Fruit fly (Drosophila melanogaster) whole organism, wandering third instar larva: ENCODE results near the gene SLIRP2.

Source experiments
- Abd-B ChIP-seq: fragments of >200 bp; optimal IDR thresholded peaks from 2 replicates; lab custom pipeline; 2017; ENCODE audit warnings: missing biosample characterization, missing genetic modification characterization
- CG32264 ChIP-seq: fragments of 200-800 bp; sonication (Bioruptor generic); optimal IDR thresholded peaks from 2 replicates; lab custom pipeline; 2016; ENCODE audit warnings: missing biosample characterization, missing genetic modification characterization
- CG9705 ChIP-seq: fragments of 200-800 bp; sonication (Bioruptor generic); optimal IDR thresholded peaks from 2 replicates; lab custom pipeline; 2018; ENCODE audit warnings: missing biosample characterization, mild to moderate bottlenecking, missing genetic modification characterization
- GATAd ChIP-seq: sonication (Bioruptor generic); optimal IDR thresholded peaks from 2 replicates; lab custom pipeline; 2016; ENCODE audit warnings: missing biosample characterization, missing genetic modification characterization
- HLH106 ChIP-seq: fragments of 200-800 bp; optimal IDR thresholded peaks from 3 replicates; lab custom pipeline; 2019; ENCODE audit warnings: missing biosample characterization, mild to moderate bottlenecking, missing genetic modification characterization, moderate library complexity
- Hnf4 ChIP-seq: fragments of 200-800 bp; sonication (Bioruptor generic); optimal IDR thresholded peaks from 2 replicates; lab custom pipeline; 2016; ENCODE audit warnings: missing biosample characterization, mild to moderate bottlenecking, missing genetic modification characterization
- Hr78 ChIP-seq: fragments of >200 bp; optimal IDR thresholded peaks from 2 replicates; lab custom pipeline; 2017; ENCODE audit warnings: missing biosample characterization, missing genetic modification characterization
- Jra ChIP-seq: sonication (Bioruptor generic); optimal IDR thresholded peaks from 2 replicates; lab custom pipeline; 2016; ENCODE audit warnings: missing biosample characterization, missing genetic modification characterization
- N ChIP-seq: fragments of >200 bp; optimal IDR thresholded peaks from 2 replicates; lab custom pipeline; 2018; ENCODE audit warnings: missing biosample characterization, missing external identifiers, missing genetic modification characterization
- OdsH ChIP-seq: fragments of 200-800 bp; sonication (Bioruptor generic); optimal IDR thresholded peaks from 2 replicates; lab custom pipeline; 2016; ENCODE audit warnings: missing biosample characterization, mild to moderate bottlenecking, missing genetic modification characterization
- Vsx2 ChIP-seq: fragments of 200-300, 225-300 bp; sonication (Bioruptor generic); optimal IDR thresholded peaks from 2 replicates; lab custom pipeline; 2018; ENCODE audit warnings: missing biosample characterization, missing genetic modification characterization; ENCODE audit not compliant: partially characterized antibody
- br ChIP-seq: fragments of 200-800 bp; sonication (Bioruptor generic); optimal IDR thresholded peaks from 2 replicates; lab custom pipeline; 2016; ENCODE audit warnings: missing biosample characterization, missing genetic modification characterization
- brk ChIP-seq: fragments of 200-800 bp; sonication (Bioruptor generic); optimal IDR thresholded peaks from 2 replicates; lab custom pipeline; 2016; ENCODE audit warnings: missing biosample characterization, mild to moderate bottlenecking, missing genetic modification characterization
- dmrt93B ChIP-seq: fragments of 200-800 bp; sonication (Bioruptor generic); optimal IDR thresholded peaks from 2 replicates; lab custom pipeline; 2018; ENCODE audit warnings: missing biosample characterization, mild to moderate bottlenecking, missing genetic modification characterization
- dsf ChIP-seq: sonication (Bioruptor generic); optimal IDR thresholded peaks from 2 replicates; lab custom pipeline; 2016; ENCODE audit warnings: missing biosample characterization, missing genetic modification characterization, borderline replicate concordance
- foxo ChIP-seq, 2 experiments: fragments of 200-800 bp; sonication (Bioruptor generic); optimal IDR thresholded peaks; 2 replicates in 1 of 2; 3 replicates in 1 of 2; lab custom pipeline; 2016 to 2017; ENCODE audit warnings: missing biosample characterization in 2 of 2, missing genetic modification characterization in 2 of 2
- jim ChIP-seq: fragments of 175-275, 200-325 bp; sonication (Bioruptor generic); optimal IDR thresholded peaks from 2 replicates; lab custom pipeline; 2016; ENCODE audit warnings: missing biosample characterization, mild to moderate bottlenecking, missing genetic modification characterization
- pan ChIP-seq: fragments of >200 bp; optimal IDR thresholded peaks from 2 replicates; lab custom pipeline; 2017
- psq ChIP-seq: fragments of 200-800 bp; sonication (Bioruptor generic); optimal IDR thresholded peaks from 3 replicates; lab custom pipeline; 2017; ENCODE audit warnings: missing biosample characterization, mild to moderate bottlenecking, missing genetic modification characterization, moderate library complexity
- rgr ChIP-seq: fragments of 200-800 bp; sonication (Bioruptor generic); optimal IDR thresholded peaks from 3 replicates; lab custom pipeline; 2016; ENCODE audit warnings: missing biosample characterization, mild to moderate bottlenecking, missing genetic modification characterization
- sage ChIP-seq: fragments of 200-800 bp; sonication (Bioruptor generic); optimal IDR thresholded peaks from 2 replicates; lab custom pipeline; 2016; ENCODE audit warnings: missing biosample characterization, mild to moderate bottlenecking, missing genetic modification characterization
- tai ChIP-seq: sonication (Bioruptor generic); optimal IDR thresholded peaks from 2 replicates; lab custom pipeline; 2016; ENCODE audit warnings: missing biosample characterization, missing genetic modification characterization
- woc ChIP-seq: sonication (Bioruptor generic); optimal IDR thresholded peaks from 2 replicates; lab custom pipeline; 2016; ENCODE audit warnings: missing biosample characterization, mild to moderate bottlenecking, missing genetic modification characterization

Gene SLIRP2

DNA sequence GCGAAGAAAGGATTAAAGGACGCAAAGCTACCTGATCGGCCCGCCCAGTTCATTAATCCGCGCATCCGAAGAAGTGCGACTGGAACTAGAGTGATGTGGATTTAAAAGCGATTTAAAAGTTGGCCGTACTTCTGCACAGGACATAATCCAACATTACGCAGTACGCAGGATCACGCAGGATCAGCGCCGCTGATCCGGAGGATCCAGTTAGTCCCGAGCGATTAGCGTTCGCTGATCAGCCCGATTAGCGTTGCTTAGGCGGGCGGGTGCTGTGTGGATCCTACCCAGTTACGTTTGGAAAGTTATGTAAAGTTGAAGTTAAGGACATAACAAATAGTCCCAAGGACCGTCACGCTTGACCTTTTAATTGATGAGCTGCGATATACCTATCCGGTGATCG is 48.3 kb downstream of the SLIRP2 start:
- TF ChIP-seq N (GFP tag; lab: Kevin White, UChicago), result no peak
- TF ChIP-seq CG32264 (GFP tag; lab: Kevin White, UChicago), result no peak
- TF ChIP-seq Jra (GFP tag; lab: Kevin White, UChicago), result no peak
- no peak for TF ChIP-seq dsf (GFP tag; lab: Kevin White, UChicago)
- TF ChIP-seq woc, result no peak
- no peak for TF ChIP-seq rgr
- TF ChIP-seq Hnf4 (GFP tag; lab: Kevin White, UChicago), result no peak
- TF ChIP-seq sage (GFP tag; lab: Kevin White, UChicago), result no peak
- TF ChIP-seq dmrt93B, result no peak
- TF ChIP-seq psq (GFP tag; lab: Kevin White, UChicago), result no peak
- no peak for TF ChIP-seq br (GFP tag; lab: Kevin White, UChicago)
- no peak for TF ChIP-seq Abd-B (GFP tag; lab: Kevin White, UChicago)
- TF ChIP-seq tai (GFP tag; lab: Kevin White, UChicago), result no peak
- TF ChIP-seq HLH106 (tag; lab: Kevin White, UChicago), result no peak
- TF ChIP-seq foxo (GFP tag; optimal IDR thresholded peaks at IDR 0.05; lab: Kevin White, UChicago), result no peak
- no peak for TF ChIP-seq Hr78 (GFP tag; lab: Kevin White, UChicago)

DNA sequence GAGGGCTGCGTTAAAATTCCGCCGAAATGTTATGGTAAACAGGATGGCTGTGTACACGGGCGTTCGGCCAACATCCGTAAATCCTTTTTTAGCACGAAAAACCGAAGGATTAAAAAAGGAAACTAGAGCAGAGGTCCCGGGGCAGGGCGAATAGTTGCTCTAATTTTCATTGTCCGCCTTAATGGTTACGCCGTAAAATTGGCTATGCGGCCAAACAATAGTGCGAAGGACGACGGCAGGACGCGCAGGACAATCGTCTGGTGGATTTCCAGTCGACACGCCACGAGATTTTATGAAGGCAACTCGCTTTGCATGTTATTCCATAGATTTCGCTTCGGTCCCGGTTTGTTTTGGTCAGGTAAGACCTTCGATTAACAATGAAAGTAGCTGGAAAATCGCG is 49.8 kb downstream of the SLIRP2 start:
- no peak for TF ChIP-seq CG32264 (GFP tag; lab: Kevin White, UChicago)
- TF ChIP-seq psq (GFP tag; lab: Kevin White, UChicago), result no peak
- no peak for TF ChIP-seq brk (GFP tag; lab: Kevin White, UChicago)
- no peak for TF ChIP-seq CG9705 (GFP tag; lab: Kevin White, UChicago)
- no peak for TF ChIP-seq br (GFP tag; lab: Kevin White, UChicago)
- no peak for TF ChIP-seq jim (GFP tag; lab: Kevin White, UChicago)
- no peak for TF ChIP-seq pan (lab: Kevin White, UChicago)
- TF ChIP-seq Vsx2 (GFP tag; lab: Kevin White, UChicago), result no peak
- no peak for TF ChIP-seq Hnf4 (GFP tag; lab: Kevin White, UChicago)
- no peak for TF ChIP-seq OdsH
- TF ChIP-seq GATAd (GFP tag; lab: Kevin White, UChicago), result no peak
